Worm (Caenorhabditis elegans) whole organism, midembryonic: ENCODE data around the gene T05A8.7.

Experiments
- flt-1 ChIP-seq: fragments of 200-800 bp; sonication (Bioruptor generic); IDR thresholded peaks from 2 replicates; pipeline ENCODE4 v1.3.6; 2022; ENCODE audit warnings: missing genetic modification characterization, missing compliant biosample characterization
- tab-1 ChIP-seq: fragments of 200-800 bp; sonication (Bioruptor generic); IDR thresholded peaks from 2 replicates; pipeline ENCODE4 v1.3.6; 2022; ENCODE audit warnings: missing genetic modification characterization, missing compliant biosample characterization

DNA sequence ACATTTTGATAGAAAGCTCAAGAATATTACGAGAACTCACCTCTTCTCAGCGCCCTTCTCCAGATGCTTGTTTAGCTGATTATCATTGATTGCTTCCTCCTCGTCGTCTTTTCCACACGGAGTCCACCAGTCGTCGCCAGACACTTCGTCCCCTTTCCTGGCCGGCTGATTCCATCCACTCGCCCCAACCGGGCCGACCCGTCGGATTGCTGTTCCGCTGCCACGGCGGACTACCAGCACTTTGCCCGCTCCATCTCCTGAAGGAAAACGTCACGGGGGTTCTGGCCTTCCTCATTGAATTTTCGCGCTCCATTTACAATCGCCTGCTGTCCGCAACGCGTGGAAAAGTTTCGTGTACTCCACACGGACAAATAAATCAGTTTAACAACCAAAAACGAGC is 41.2 kb upstream of the T05A8.7 start:
- TF ChIP-seq tab-1 (GFP tag; lab: Robert Waterston, UW) (no peak), flt-1 (GFP tag; lab: Robert Waterston, UW) (no peak)
